Fruit fly (Drosophila melanogaster) whole organism, embryonic: ENCODE measurements around the gene drl.
A peak's percentile ranks its signal among the peaks of the same experiment; 100 is the strongest.

Experiments used
- CG1024 ChIP-seq: fragments of 200-800 bp; sonication (Bioruptor generic); IDR thresholded peaks from 2 replicates; pipeline ENCODE4 v1.3.6; 2022; ENCODE audit warnings: missing biosample characterization, missing genetic modification characterization
- CG11504 ChIP-seq: fragments of 200-800 bp; sonication (Bioruptor generic); optimal IDR thresholded peaks from 3 replicates; lab custom pipeline; 2019; ENCODE audit warnings: missing biosample characterization, mild to moderate bottlenecking, missing genetic modification characterization, moderate library complexity
- CG15011 ChIP-seq: fragments of 200-800 bp; sonication (Bioruptor generic); optimal IDR thresholded peaks from 3 replicates; lab custom pipeline; 2018; ENCODE audit warnings: missing biosample characterization, mild to moderate bottlenecking, missing genetic modification characterization
- CG15514 ChIP-seq: fragments of 200-800 bp; sonication (Bioruptor generic); optimal IDR thresholded peaks from 3 replicates; lab custom pipeline; 2017; ENCODE audit warnings: missing biosample characterization, missing genetic modification characterization, mild to moderate bottlenecking, moderate library complexity, missing genetic modification reagents
- CG15696 ChIP-seq: fragments of 200-800 bp; sonication (Bioruptor generic); optimal IDR thresholded peaks from 2 replicates; lab custom pipeline; 2019; ENCODE audit warnings: missing biosample characterization, mild to moderate bottlenecking, missing genetic modification characterization, moderate library complexity
- CG17328 ChIP-seq: fragments of 200-800 bp; sonication (Bioruptor generic); IDR thresholded peaks from 2 replicates; pipeline ENCODE4 v1.3.6; 2022; ENCODE audit warnings: missing biosample characterization, missing genetic modification characterization
- CG1792 ChIP-seq: fragments of 200-800 bp; sonication (Bioruptor generic); optimal IDR thresholded peaks from 2 replicates; lab custom pipeline; 2016; ENCODE audit warnings: missing biosample characterization, missing genetic modification characterization
- CG18599 ChIP-seq: fragments of 200-800 bp; sonication (Bioruptor generic); optimal IDR thresholded peaks from 3 replicates; lab custom pipeline; 2017; ENCODE audit warnings: missing biosample characterization, missing genetic modification characterization, mild to moderate bottlenecking, moderate library complexity, missing genetic modification reagents
- CG3065 ChIP-seq: fragments of 200-800 bp; sonication (Bioruptor generic); optimal IDR thresholded peaks from 2 replicates; lab custom pipeline; 2016; ENCODE audit warnings: missing biosample characterization, missing genetic modification characterization
- CG31224 ChIP-seq: fragments of 200-800 bp; sonication (Bioruptor generic); IDR thresholded peaks from 2 replicates; pipeline ENCODE4 v1.3.6; 2022; ENCODE audit warnings: missing biosample characterization, missing genetic modification characterization
- CG3847 ChIP-seq: fragments of 200-800 bp; sonication (Bioruptor generic); IDR thresholded peaks from 2 replicates; pipeline ENCODE4 v1.3.6; 2022; ENCODE audit warnings: missing biosample characterization, missing genetic modification characterization
- CG4404 ChIP-seq: fragments of 200-800 bp; sonication (Bioruptor generic); IDR thresholded peaks from 2 replicates; pipeline ENCODE4 v1.3.6; 2022; ENCODE audit warnings: missing biosample characterization, missing genetic modification characterization
- CG6683 ChIP-seq: fragments of 200-800 bp; sonication (Bioruptor generic); optimal IDR thresholded peaks from 2 replicates; lab custom pipeline; 2017; ENCODE audit warnings: missing biosample characterization, mild to moderate bottlenecking, missing genetic modification characterization, missing genetic modification reagents
- CG6854 ChIP-seq: fragments of 200-800 bp; sonication (Bioruptor generic); optimal IDR thresholded peaks from 3 replicates; lab custom pipeline; 2017; ENCODE audit warnings: missing biosample characterization, mild to moderate bottlenecking, missing genetic modification characterization
- CG8388 ChIP-seq: fragments of 200-800 bp; sonication (Bioruptor generic); optimal IDR thresholded peaks from 2 replicates; lab custom pipeline; 2019; ENCODE audit warnings: missing biosample characterization, mild to moderate bottlenecking, missing genetic modification characterization, moderate library complexity
- D19B ChIP-seq: fragments of 200-800 bp; sonication (Bioruptor generic); optimal IDR thresholded peaks from 2 replicates; lab custom pipeline; 2017; ENCODE audit warnings: missing biosample characterization, mild to moderate bottlenecking, missing genetic modification characterization
- Dll ChIP-seq: fragments of 200-800 bp; sonication (Bioruptor generic); IDR thresholded peaks from 4 replicates; pipeline ENCODE4 v1.3.6; 2022; ENCODE audit warnings: missing biosample characterization, missing genetic modification characterization; ENCODE audit not compliant: partially characterized antibody
- Ets65A ChIP-seq: fragments of 200-800 bp; sonication (Bioruptor generic); peaks from one replicate; lab custom pipeline; 2016; ENCODE audit warnings: missing biosample characterization, missing genetic modification characterization
- Ets97D ChIP-seq: fragments of 200-800 bp; sonication (Bioruptor generic); optimal IDR thresholded peaks from 3 replicates; lab custom pipeline; 2016; ENCODE audit warnings: missing biosample characterization, missing genetic modification characterization
- GATAe ChIP-seq: fragments of 200-800 bp; sonication (Bioruptor generic); conservative IDR thresholded peaks from 2 replicates; pipeline ENCODE4 v1.3.6; 2022; ENCODE audit warnings: missing biosample characterization, missing genetic modification characterization
- Hr39 ChIP-seq: fragments of >200 bp; optimal IDR thresholded peaks from 2 replicates; lab custom pipeline; 2017
- Lim3 ChIP-seq: fragments of 200-800 bp; sonication (Bioruptor generic); IDR thresholded peaks from 2 replicates; pipeline ENCODE4 v1.3.6; 2022; ENCODE audit warnings: missing biosample characterization, missing genetic modification characterization
- NC2α ChIP-seq: fragments of 200-800 bp; sonication (Bioruptor generic); optimal IDR thresholded peaks from 2 replicates; lab custom pipeline; 2016; ENCODE audit warnings: missing biosample characterization, missing genetic modification characterization
- Rfx ChIP-seq: fragments of 200-800 bp; sonication (Bioruptor generic); IDR thresholded peaks from 2 replicates; pipeline ENCODE4 v1.3.6; 2022; ENCODE audit warnings: missing biosample characterization, missing genetic modification characterization
- Usf ChIP-seq: fragments of 200-800 bp; sonication (Bioruptor generic); optimal IDR thresholded peaks from 2 replicates; lab custom pipeline; 2017; ENCODE audit warnings: missing genotype, missing biosample characterization, missing genetic modification characterization
- Xrp1 ChIP-seq: fragments of 200-800 bp; sonication (Bioruptor generic); IDR thresholded peaks from 2 replicates; pipeline ENCODE4 v1.3.6; 2022; ENCODE audit warnings: missing biosample characterization, missing genetic modification characterization
- ase ChIP-seq: fragments of 200-800 bp; sonication (Bioruptor generic); IDR thresholded peaks from 3 replicates; pipeline ENCODE4 v1.3.6; 2022; ENCODE audit warnings: missing biosample characterization, missing genetic modification characterization
- bsh ChIP-seq, 2 experiments: fragments of 200-800 bp; sonication (Bioruptor generic); optimal IDR thresholded peaks; 2 replicates each; lab custom pipeline; 2017 to 2018; ENCODE audit warnings: mild to moderate bottlenecking in 2 of 2, missing biosample characterization in 2 of 2, missing genetic modification characterization in 2 of 2, moderate library complexity in 1 of 2
- cg ChIP-seq: fragments of 200-800 bp; sonication (Bioruptor generic); optimal IDR thresholded peaks from 3 replicates; lab custom pipeline; 2019; ENCODE audit warnings: missing biosample characterization, mild to moderate bottlenecking, missing genetic modification characterization, moderate library complexity
- ci ChIP-seq: fragments of 200-800 bp; sonication (Bioruptor generic); IDR thresholded peaks from 3 replicates; pipeline ENCODE4 v1.3.6; 2022; ENCODE audit warnings: missing biosample characterization, missing genetic modification characterization
- crol ChIP-seq: fragments of 200-800 bp; sonication (Bioruptor generic); IDR thresholded peaks from 2 replicates; pipeline ENCODE4 v1.3.6; 2022; ENCODE audit warnings: missing biosample characterization, missing genetic modification characterization
- dimm ChIP-seq: fragments of 200-800 bp; sonication (Bioruptor generic); IDR thresholded peaks from 2 replicates; pipeline ENCODE4 v1.3.6; 2022; ENCODE audit warnings: missing biosample characterization, missing genetic modification characterization
- dysf ChIP-seq: fragments of 200-800 bp; sonication (Bioruptor generic); IDR thresholded peaks from 3 replicates; pipeline ENCODE4 v1.3.6; 2022; ENCODE audit warnings: missing biosample characterization, missing genetic modification characterization
- ems ChIP-seq: fragments of 200-800 bp; sonication (Bioruptor generic); optimal IDR thresholded peaks from 3 replicates; lab custom pipeline; 2016; ENCODE audit warnings: missing biosample characterization, missing genetic modification characterization
- en ChIP-seq: fragments of 200-800 bp; sonication (Bioruptor generic); optimal IDR thresholded peaks from 2 replicates; lab custom pipeline; 2016; ENCODE audit warnings: missing biosample characterization, missing genetic modification characterization
- grau ChIP-seq: fragments of 200-800 bp; optimal IDR thresholded peaks from 3 replicates; lab custom pipeline; 2019; ENCODE audit warnings: missing biosample characterization, mild to moderate bottlenecking, missing genetic modification characterization, moderate library complexity
- prd ChIP-seq, 3 experiments: fragments of >200 bp in 2 of 3; fragments of 200-800 bp in 1 of 3; sonication (Bioruptor generic) in 1 of 3; optimal IDR thresholded peaks in 2 of 3; IDR thresholded peaks in 1 of 3; 2 replicates in 2 of 3; 3 replicates in 1 of 3; pipeline versions ENCODE4 v1.3.6 to Lab custom; 2017 to 2022; ENCODE audit warnings: missing biosample characterization in 1 of 3, missing genetic modification characterization in 1 of 3
- row ChIP-seq: fragments of 200-800 bp; sonication (Bioruptor generic); IDR thresholded peaks from 3 replicates; pipeline ENCODE4 v1.3.6; 2022; ENCODE audit warnings: missing biosample characterization, missing genetic modification characterization
- scrt ChIP-seq: fragments of 200-800 bp; sonication (Bioruptor generic); optimal IDR thresholded peaks from 2 replicates; lab custom pipeline; 2018; ENCODE audit warnings: missing biosample characterization, mild to moderate bottlenecking, missing genetic modification characterization, moderate library complexity
- sens ChIP-seq: fragments of 200-800 bp; sonication (Bioruptor generic); peaks from one replicate; lab custom pipeline; 2016; ENCODE audit warnings: missing biosample characterization, missing genetic modification characterization
- sqz ChIP-seq: fragments of 200-800 bp; sonication (Bioruptor generic); optimal IDR thresholded peaks from 3 replicates; lab custom pipeline; 2018; ENCODE audit warnings: missing biosample characterization, mild to moderate bottlenecking, missing genetic modification characterization
- tll ChIP-seq, 2 experiments: fragments of 200-800 bp in 1 of 2; fragments of >200 bp in 1 of 2; sonication (Bioruptor generic) in 1 of 2; optimal IDR thresholded peaks; 2 replicates each; lab custom pipeline; 2017 to 2019; ENCODE audit warnings: missing biosample characterization in 2 of 2, missing genetic modification characterization in 2 of 2, mild to moderate bottlenecking in 1 of 2, moderate library complexity in 1 of 2
- unpg ChIP-seq: fragments of 200-800 bp; sonication (Bioruptor generic); optimal IDR thresholded peaks from 3 replicates; lab custom pipeline; 2018; ENCODE audit warnings: missing biosample characterization, mild to moderate bottlenecking, missing genetic modification characterization, moderate library complexity
- vfl ChIP-seq: fragments of 200-800 bp; sonication (Bioruptor generic); optimal IDR thresholded peaks from 2 replicates; lab custom pipeline; 2016; ENCODE audit warnings: missing biosample characterization, missing genetic modification characterization
- z ChIP-seq: fragments of 200-800 bp; sonication (Bioruptor generic); IDR thresholded peaks from 3 replicates; pipeline ENCODE4 v1.3.6; 2022; ENCODE audit warnings: missing biosample characterization, missing genetic modification characterization
- zen ChIP-seq: fragments of 200-800 bp; sonication (Bioruptor generic); optimal IDR thresholded peaks from 3 replicates; lab custom pipeline; 2018; ENCODE audit warnings: missing biosample characterization, mild to moderate bottlenecking, missing genetic modification characterization, moderate library complexity

The drl gene

dm6 chr2L:19201841-19202240, 11.7 kb downstream of the drl start (continued):
- TF ChIP-seq ci (GFP tag; lab: Robert Waterston, UW) (peak; percentile 36; the same call in 1 of the 3 replicates), crol (GFP tag; lab: Robert Waterston, UW) (no peak), Usf (GFP tag; lab: Kevin White, UChicago) (no peak), GATAe (GFP tag; lab: Robert Waterston, UW) (no peak), sens (peak; percentile 43), unpg (GFP tag; lab: Kevin White, UChicago) (peak; percentile 8), CG11504 (tag; lab: Kevin White, UChicago) (peak; percentile 9), CG8388 (GFP tag; lab: Kevin White, UChicago) (no peak), bsh (GFP tag; optimal IDR thresholded peaks at IDR 0.05; lab: Kevin White, UChicago) (peak; percentile 4 to 57), CG1792 (GFP tag; lab: Kevin White, UChicago) (no peak), D19B (no peak), ems (GFP tag; lab: Kevin White, UChicago) (no peak), scrt (no peak), NC2α (no peak)
- TF ChIP-seq, all 482 proteins: peak for 23

DNA sequence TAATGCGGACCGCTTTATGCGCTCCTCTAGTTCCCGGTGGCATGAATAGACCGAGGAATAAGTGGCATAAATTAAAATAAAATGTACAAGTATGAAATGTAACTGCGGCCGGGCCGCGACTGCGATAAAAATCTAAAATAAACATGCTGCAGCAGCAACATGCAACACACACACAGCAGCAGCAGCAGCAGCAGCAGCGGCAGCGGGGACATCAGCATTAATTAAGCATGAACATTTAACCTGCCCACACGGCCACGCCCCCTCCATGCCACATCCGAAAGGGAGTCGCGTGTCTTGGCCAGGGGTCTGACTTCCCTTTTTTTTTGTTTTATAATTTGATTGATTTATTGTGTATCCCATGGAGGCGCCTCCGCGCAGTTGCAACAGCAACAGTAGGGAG, 14.4 kb downstream of the drl start:
- no peak for TF ChIP-seq vfl
- TF ChIP-seq Ets65A = peak; percentile 42
- peak; percentile 1; the same call in 1 of the 3 replicates for TF ChIP-seq z (GFP tag; lab: Robert Waterston, UW)
- peak; percentile 72 for TF ChIP-seq sens
- peak; percentile 11 for TF ChIP-seq CG3065 (GFP tag; lab: Kevin White, UChicago)
- TF ChIP-seq Dll (GFP tag; lab: Robert Waterston, UW) = 0 out of 4 replicates have a peak, but pooled peaks have one; percentile 13
- TF ChIP-seq sqz = peak; percentile 48
- TF ChIP-seq cg (GFP tag; lab: Kevin White, UChicago) = peak; percentile 3
- no peak for TF ChIP-seq dimm
- no peak for TF ChIP-seq CG15011 (GFP tag; lab: Kevin White, UChicago)
- no peak for TF ChIP-seq CG6854

DNA sequence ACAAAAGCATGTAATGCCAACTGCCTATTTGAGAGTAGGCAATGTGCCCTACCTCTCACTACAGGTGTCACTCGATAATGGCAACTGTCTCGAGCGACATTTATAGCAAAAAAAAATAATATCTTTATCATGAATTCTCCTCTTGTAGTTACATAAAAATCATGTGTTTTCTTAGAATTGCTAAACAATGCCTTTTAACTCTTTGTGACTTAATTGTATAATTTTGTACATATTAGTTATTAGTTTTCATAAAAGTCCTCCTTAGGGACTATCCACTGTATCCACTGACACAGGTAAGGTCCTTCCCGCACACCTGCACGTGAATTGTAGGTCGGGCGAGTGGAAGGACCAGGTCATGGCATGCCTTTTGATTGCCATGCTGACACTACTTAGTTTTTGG, 18.7 kb downstream of the drl start:
- TF ChIP-seq CG6683 (GFP tag; lab: Kevin White, UChicago) (no peak), prd (optimal IDR thresholded peaks at IDR 0.05; lab: Kevin White, UChicago) (no peak), prd (GFP tag; IDR thresholded peaks at IDR 0.05; lab: Robert Waterston, UW) (peak; percentile 46; the same call in 1 of the 3 replicates), CG17328 (GFP tag; lab: Robert Waterston, UW) (no peak), CG15514 (GFP tag; lab: Kevin White, UChicago) (no peak), zen (tag; lab: Kevin White, UChicago) (peak; percentile 14), CG31224 (no peak), tll (GFP tag; optimal IDR thresholded peaks at IDR 0.05; lab: Kevin White, UChicago) (no peak), Hr39 (lab: Kevin White, UChicago) (no peak), CG3847 (GFP tag; lab: Robert Waterston, UW) (no peak), sens (peak; percentile 56), Lim3 (GFP tag; lab: Robert Waterston, UW) (no peak), Ets97D (no peak), row (peak; percentile 41; the same call in 2 of the 3 replicates), CG4404 (GFP tag; lab: Robert Waterston, UW) (peak; percentile 38), Rfx (GFP tag; lab: Robert Waterston, UW) (no peak), CG15696 (peak; percentile 27), CG1024 (no peak), ase (no peak), dysf (GFP tag; lab: Robert Waterston, UW) (no peak), en (GFP tag; lab: Kevin White, UChicago) (no peak), CG18599 (GFP tag; lab: Kevin White, UChicago) (peak; percentile 15), Xrp1 (0 out of 2 replicates have a peak, but pooled peaks have one; percentile 18), grau (tag; lab: Kevin White, UChicago) (peak; percentile 84)
